Fruit fly (Drosophila melanogaster) whole organism, prepupa: ENCODE measurements around the gene Rab39.
A peak's percentile ranks its signal among the peaks of the same experiment; 100 is the strongest.

Source experiments
- Blimp-1 ChIP-seq: fragments of 200-800 bp; sonication (Bioruptor generic); optimal IDR thresholded peaks from 3 replicates; lab custom pipeline; 2017; ENCODE audit warnings: missing biosample characterization, missing genetic modification characterization, mild to moderate bottlenecking, moderate library complexity, missing genetic modification reagents
- CG10631 ChIP-seq: fragments of 200-800 bp; sonication (Bioruptor generic); optimal IDR thresholded peaks from 2 replicates; lab custom pipeline; 2016; ENCODE audit warnings: missing biosample characterization, missing genetic modification characterization
- CG11294 ChIP-seq: fragments of 200-800 bp; sonication (Bioruptor generic); IDR thresholded peaks from 2 replicates; pipeline ENCODE4 v1.3.6; 2022; ENCODE audit warnings: missing biosample characterization, missing genetic modification characterization
- CG11902 ChIP-seq: fragments of 200-800 bp; sonication (Bioruptor generic); optimal IDR thresholded peaks from 3 replicates; lab custom pipeline; 2016; ENCODE audit warnings: missing biosample characterization, missing genetic modification characterization
- CG15336 ChIP-seq: fragments of 200-800 bp; sonication (Bioruptor generic); IDR thresholded peaks from 2 replicates; pipeline ENCODE4 v1.3.6; 2022; ENCODE audit warnings: missing biosample characterization, missing genetic modification characterization
- CG1621 ChIP-seq: fragments of 200-800 bp; sonication (Bioruptor generic); optimal IDR thresholded peaks from 3 replicates; lab custom pipeline; 2018; ENCODE audit warnings: missing biosample characterization, mild to moderate bottlenecking, missing genetic modification characterization
- CG16779 ChIP-seq: fragments of 200-800 bp; sonication (Bioruptor generic); optimal IDR thresholded peaks from 3 replicates; lab custom pipeline; 2017; ENCODE audit warnings: missing biosample characterization, mild to moderate bottlenecking, missing genetic modification characterization
- CG3032 ChIP-seq: fragments of 200-800 bp; optimal IDR thresholded peaks from 2 replicates; lab custom pipeline; 2019; ENCODE audit warnings: missing biosample characterization, mild to moderate bottlenecking, missing genetic modification characterization, moderate library complexity
- CG31627 ChIP-seq: fragments of 200-800 bp; sonication (Bioruptor generic); optimal IDR thresholded peaks from 3 replicates; lab custom pipeline; 2016; ENCODE audit warnings: missing biosample characterization, missing genetic modification characterization
- CG32006 ChIP-seq: fragments of 200-800 bp; sonication (Bioruptor generic); optimal IDR thresholded peaks from 3 replicates; lab custom pipeline; 2017; ENCODE audit warnings: missing biosample characterization, mild to moderate bottlenecking, missing genetic modification characterization
- CG3919 ChIP-seq: fragments of 200-800 bp; sonication (Bioruptor generic); optimal IDR thresholded peaks from 3 replicates; lab custom pipeline; 2016; ENCODE audit warnings: missing biosample characterization, missing genetic modification characterization
- CG6163 ChIP-seq: fragments of 200-800 bp; sonication (Bioruptor generic); IDR thresholded peaks from 3 replicates; pipeline ENCODE4 v1.3.6; 2022; ENCODE audit warnings: missing biosample characterization, missing genetic modification characterization
- CG6276 ChIP-seq: fragments of 200-800 bp; sonication (Bioruptor generic); optimal IDR thresholded peaks from 2 replicates; lab custom pipeline; 2017; ENCODE audit warnings: missing biosample characterization, mild to moderate bottlenecking, missing genetic modification characterization
- CG6792 ChIP-seq: fragments of 200-800 bp; sonication (Bioruptor generic); optimal IDR thresholded peaks from 3 replicates; lab custom pipeline; 2016; ENCODE audit warnings: missing biosample characterization, missing genetic modification characterization
- CG6808 ChIP-seq: fragments of 200-800 bp; sonication (Bioruptor generic); optimal IDR thresholded peaks from 3 replicates; lab custom pipeline; 2017; ENCODE audit warnings: missing biosample characterization, missing genetic modification characterization, mild to moderate bottlenecking, moderate library complexity, missing genetic modification reagents
- CG6854 ChIP-seq: fragments of 200-800 bp; sonication (Bioruptor generic); optimal IDR thresholded peaks from 2 replicates; lab custom pipeline; 2017; ENCODE audit warnings: missing biosample characterization, mild to moderate bottlenecking, missing genetic modification characterization
- CG8119 ChIP-seq: fragments of 200-800 bp; sonication (Bioruptor generic); IDR thresholded peaks from 3 replicates; pipeline ENCODE4 v1.3.6; 2022; ENCODE audit warnings: missing biosample characterization, missing genetic modification characterization
- CG8319 ChIP-seq: fragments of 200-800 bp; sonication (Bioruptor generic); optimal IDR thresholded peaks from 3 replicates; lab custom pipeline; 2016; ENCODE audit warnings: missing biosample characterization, missing genetic modification characterization
- CG9139 ChIP-seq: fragments of 200-800 bp; sonication (Bioruptor generic); optimal IDR thresholded peaks from 3 replicates; lab custom pipeline; 2017; ENCODE audit warnings: missing biosample characterization, mild to moderate bottlenecking, missing genetic modification characterization
- Ets21C ChIP-seq: fragments of 200-800 bp; sonication (Bioruptor generic); optimal IDR thresholded peaks from 3 replicates; lab custom pipeline; 2016; ENCODE audit warnings: missing biosample characterization, missing genetic modification characterization
- Gug ChIP-seq: fragments of 200-800 bp; sonication (Bioruptor generic); IDR thresholded peaks from 2 replicates; pipeline ENCODE4 v1.3.6; 2022; ENCODE audit warnings: missing biosample characterization, missing genetic modification characterization
- Hr38 ChIP-seq: sonication (Bioruptor generic); optimal IDR thresholded peaks from 2 replicates; lab custom pipeline; 2016; ENCODE audit warnings: missing biosample characterization, missing genetic modification characterization
- Hr39 ChIP-seq: fragments of 200-800 bp; sonication (Bioruptor generic); optimal IDR thresholded peaks from 2 replicates; lab custom pipeline; 2016; ENCODE audit warnings: missing biosample characterization, missing genetic modification characterization
- Hr4 ChIP-seq: fragments of 200-800 bp; sonication (Bioruptor generic); optimal IDR thresholded peaks from 3 replicates; lab custom pipeline; 2016; ENCODE audit warnings: missing biosample characterization, missing genetic modification characterization
- Lpt ChIP-seq: fragments of 200-800 bp; sonication (Bioruptor generic); optimal IDR thresholded peaks from 3 replicates; lab custom pipeline; 2016; ENCODE audit warnings: missing biosample characterization, missing genetic modification characterization
- Met ChIP-seq: fragments of 200-800 bp; sonication (Bioruptor generic); optimal IDR thresholded peaks from 3 replicates; lab custom pipeline; 2016; ENCODE audit warnings: missing biosample characterization, missing genetic modification characterization
- Smox ChIP-seq: fragments of 200-800 bp; sonication (Bioruptor generic); optimal IDR thresholded peaks from 3 replicates; lab custom pipeline; 2016; ENCODE audit warnings: missing biosample characterization, missing genetic modification characterization
- Sox14 ChIP-seq: fragments of 200-800 bp; sonication (Bioruptor generic); optimal IDR thresholded peaks from 3 replicates; lab custom pipeline; 2016; ENCODE audit warnings: missing biosample characterization, missing genetic modification characterization
- Sox15 ChIP-seq: fragments of 200-800 bp; sonication (Bioruptor generic); optimal IDR thresholded peaks from 3 replicates; lab custom pipeline; 2016; ENCODE audit warnings: missing biosample characterization, missing genetic modification characterization
- acj6 ChIP-seq: fragments of 200-800 bp; sonication (Bioruptor generic); optimal IDR thresholded peaks from 3 replicates; lab custom pipeline; 2016; ENCODE audit warnings: missing biosample characterization, missing genetic modification characterization
- cyc ChIP-seq: fragments of 200-800 bp; sonication (Bioruptor generic); optimal IDR thresholded peaks from 3 replicates; lab custom pipeline; 2016; ENCODE audit warnings: missing biosample characterization, missing genetic modification characterization
- dsx ChIP-seq: fragments of 200-800 bp; optimal IDR thresholded peaks from 3 replicates; lab custom pipeline; 2019; ENCODE audit warnings: missing biosample characterization, mild to moderate bottlenecking, missing genetic modification characterization, moderate library complexity; ENCODE audit not compliant: poor library complexity, severe bottlenecking
- eg ChIP-seq: fragments of 200-800 bp; sonication (Bioruptor generic); IDR thresholded peaks from 3 replicates; pipeline ENCODE4 v1.3.6; 2022; ENCODE audit warnings: missing biosample characterization, missing genetic modification characterization
- esn ChIP-seq: fragments of 200-800 bp; sonication (Bioruptor generic); optimal IDR thresholded peaks from 2 replicates; lab custom pipeline; 2016; ENCODE audit warnings: missing biosample characterization, mild to moderate bottlenecking, missing genetic modification characterization, moderate library complexity
- fd85E ChIP-seq: fragments of 200-800 bp; sonication (Bioruptor generic); optimal IDR thresholded peaks from 3 replicates; lab custom pipeline; 2016; ENCODE audit warnings: missing biosample characterization, missing genetic modification characterization
- fkh ChIP-seq: fragments of 200-800 bp; sonication (Bioruptor generic); optimal IDR thresholded peaks from 3 replicates; lab custom pipeline; 2017; ENCODE audit warnings: missing biosample characterization, mild to moderate bottlenecking, missing genetic modification characterization, moderate library complexity
- net ChIP-seq: fragments of 200-800 bp; sonication (Bioruptor generic); optimal IDR thresholded peaks from 3 replicates; lab custom pipeline; 2016; ENCODE audit warnings: missing biosample characterization, missing genetic modification characterization
- pdm3 ChIP-seq: fragments of 200-800 bp; sonication (Bioruptor generic); optimal IDR thresholded peaks from 3 replicates; lab custom pipeline; 2016; ENCODE audit warnings: missing biosample characterization, missing genetic modification characterization
- spab ChIP-seq: fragments of 200-800 bp; sonication (Bioruptor generic); optimal IDR thresholded peaks from 2 replicates; lab custom pipeline; 2017; ENCODE audit warnings: missing biosample characterization, mild to moderate bottlenecking, missing genetic modification characterization, missing genetic modification reagents
- ss ChIP-seq, 2 experiments: fragments of 200-800 bp; sonication (Bioruptor generic); optimal IDR thresholded peaks; 2 replicates in 1 of 2; 3 replicates in 1 of 2; lab custom pipeline; 2017 to 2018; ENCODE audit warnings: mild to moderate bottlenecking in 2 of 2, missing biosample characterization in 2 of 2, missing genetic modification characterization in 2 of 2, moderate library complexity in 1 of 2
- svp ChIP-seq: fragments of 200-800 bp; sonication (Bioruptor generic); peaks from one replicate; lab custom pipeline; 2016; ENCODE audit warnings: missing biosample characterization, missing genetic modification characterization
- vri ChIP-seq: fragments of 200-800 bp; sonication (Bioruptor generic); optimal IDR thresholded peaks from 3 replicates; lab custom pipeline; 2016; ENCODE audit warnings: missing biosample characterization, mild to moderate bottlenecking, missing genetic modification characterization

The Rab39 gene

DNA sequence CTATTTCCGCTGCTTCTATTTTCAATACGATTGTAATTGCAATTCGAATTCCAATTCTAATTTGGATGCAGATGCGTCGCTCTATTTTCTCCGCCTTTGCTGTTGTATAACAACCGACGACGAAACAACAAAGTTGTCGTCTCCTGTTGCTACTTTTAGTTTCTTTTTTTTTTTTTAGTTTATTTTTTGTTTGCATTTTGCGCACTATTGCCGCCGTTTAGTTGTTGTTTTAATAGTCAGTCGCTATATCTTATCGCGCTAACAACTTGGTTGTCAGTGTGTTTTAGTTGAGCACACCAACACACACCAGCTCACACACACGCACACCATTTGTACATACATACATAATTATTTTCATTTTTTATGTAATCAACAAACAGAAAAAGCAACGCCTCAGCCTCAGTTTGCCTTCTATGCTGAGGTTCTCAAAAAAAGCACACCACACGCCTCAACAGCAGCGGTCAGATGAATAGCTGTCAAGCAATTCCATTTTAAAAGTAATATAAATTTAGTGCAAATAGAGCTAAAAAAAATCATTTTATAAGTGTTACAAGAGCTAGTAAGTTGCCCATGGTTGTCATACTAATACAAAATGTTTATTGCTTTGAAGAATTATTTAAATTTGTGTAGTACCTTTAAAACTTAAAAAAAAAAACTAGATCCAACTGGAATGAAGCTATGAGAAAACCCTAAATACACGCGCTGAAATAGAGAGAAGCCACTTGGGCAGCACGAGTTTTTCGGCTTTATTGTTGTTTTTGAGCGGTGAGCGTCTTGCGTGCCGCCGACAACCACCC is 33.2 kb upstream of the Rab39 start (continued):
- peak; percentile 7; the same call in 1 of the 2 replicates for TF ChIP-seq CG11294 (GFP tag; lab: Robert Waterston, UW)
- TF ChIP-seq CG10631 (GFP tag; lab: Kevin White, UChicago) = no peak
- no peak for TF ChIP-seq Hr38 (GFP tag; lab: Kevin White, UChicago)
- no peak for TF ChIP-seq Hr4
- TF ChIP-seq net (GFP tag; lab: Kevin White, UChicago) = no peak
- no peak for TF ChIP-seq CG16779 (tag; lab: Kevin White, UChicago)
- no peak for TF ChIP-seq spab (GFP tag; lab: Kevin White, UChicago)
- no peak for TF ChIP-seq Hr39
- TF ChIP-seq CG32006 = peak; percentile 47
- no peak for TF ChIP-seq dsx (GFP tag; lab: Kevin White, UChicago)
- TF ChIP-seq ss (GFP tag; optimal IDR thresholded peaks at IDR 0.05; lab: Kevin White, UChicago) = no peak
- TF ChIP-seq CG6163 (GFP tag; lab: Robert Waterston, UW) = peak; percentile 8; the same call in 1 of the 3 replicates
- TF ChIP-seq CG6276 (GFP tag; lab: Kevin White, UChicago) = peak; percentile 72

DNA sequence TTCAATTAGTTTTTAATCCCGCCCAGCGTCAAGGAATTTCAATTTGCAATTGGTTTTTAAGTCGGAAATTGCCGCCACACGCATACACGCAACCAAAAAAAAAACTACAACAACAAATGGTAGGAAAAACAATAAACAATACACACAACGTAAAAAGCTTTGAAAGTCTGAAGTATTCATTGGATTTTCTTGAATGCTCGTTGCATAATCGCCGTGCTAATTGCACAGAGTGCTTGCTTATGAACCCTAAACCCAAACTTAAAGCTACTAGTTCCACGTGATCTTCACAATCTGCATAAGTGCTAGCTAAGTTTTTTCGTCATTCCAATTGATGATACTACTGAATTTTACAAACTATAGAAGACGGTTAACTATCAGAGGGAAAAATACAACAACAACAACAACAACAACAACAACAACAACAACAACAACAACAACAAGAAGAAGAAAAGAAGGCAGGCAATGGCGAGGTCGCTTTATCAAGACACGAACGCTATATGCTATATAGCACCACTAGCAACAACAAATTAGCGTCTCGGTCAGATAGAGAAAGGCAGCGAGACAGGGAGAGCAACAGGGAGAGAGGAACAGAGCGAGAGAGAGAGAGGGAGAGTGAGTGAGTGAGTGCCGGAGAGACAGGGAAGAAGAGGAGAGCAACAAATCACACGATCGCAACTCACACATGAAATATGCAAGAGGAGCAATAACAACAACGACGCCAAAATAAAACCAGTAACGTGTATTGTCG is 32.4 kb upstream of the Rab39 start:
- TF ChIP-seq acj6 (GFP tag; lab: Kevin White, UChicago) (no peak), CG6854 (GFP tag; lab: Kevin White, UChicago) (no peak), pdm3 (GFP tag; lab: Kevin White, UChicago) (no peak), CG1621 (tag; lab: Kevin White, UChicago) (no peak), eg (GFP tag; lab: Robert Waterston, UW) (peak; percentile 49; the same call in 1 of the 3 replicates), CG15336 (GFP tag; lab: Robert Waterston, UW) (peak; percentile 55; the same call in 1 of the 2 replicates), CG6808 (GFP tag; lab: Kevin White, UChicago) (peak; percentile 2), Hr39 (no peak), CG8319 (GFP tag; lab: Kevin White, UChicago) (no peak), CG11294 (GFP tag; lab: Robert Waterston, UW) (no peak), Gug (no peak; the same call in 1 of the 2 replicates), vri (GFP tag; lab: Kevin White, UChicago) (peak; percentile 25), CG6792 (GFP tag; lab: Kevin White, UChicago) (no peak), Sox15 (no peak), fkh (GFP tag; lab: Kevin White, UChicago) (no peak), Lpt (GFP tag; lab: Kevin White, UChicago) (peak; percentile 32), CG31627 (GFP tag; lab: Kevin White, UChicago) (no peak), Blimp-1 (GFP tag; lab: Kevin White, UChicago) (no peak), Smox (no peak), Ets21C (GFP tag; lab: Kevin White, UChicago) (no peak), CG6276 (GFP tag; lab: Kevin White, UChicago) (peak; percentile 23), CG9139 (peak; percentile 13), CG11902 (GFP tag; lab: Kevin White, UChicago) (no peak), svp (GFP tag; lab: Kevin White, UChicago) (no peak), CG3919 (GFP tag; lab: Kevin White, UChicago) (no peak), esn (GFP tag; lab: Kevin White, UChicago) (no peak), dsx (GFP tag; lab: Kevin White, UChicago) (no peak), ss (GFP tag; optimal IDR thresholded peaks at IDR 0.05; lab: Kevin White, UChicago) (no peak), fd85E (GFP tag; lab: Kevin White, UChicago) (no peak), cyc (no peak), Met (GFP tag; lab: Kevin White, UChicago) (no peak), Sox14 (GFP tag; lab: Kevin White, UChicago) (no peak), CG8119 (GFP tag; lab: Robert Waterston, UW) (peak; percentile 15; the same call in 1 of the 3 replicates), CG3032 (tag; lab: Kevin White, UChicago) (no peak), CG6163 (GFP tag; lab: Robert Waterston, UW) (peak; percentile 63; the same call in 2 of the 3 replicates)
